Worm (Caenorhabditis elegans): Measurements from ENCODE around the gene clec-139.

clec-139 gene

ce11 chrII:4621650-4622049 lies at the start of gene clec-139:
Gene clec-139, minus strand, starts transcription at chrII:4621750.
- no peak for TF ChIP-seq hmbx-1 (tag; optimal IDR thresholded peaks at IDR 0.05)
- TF ChIP-seq pes-1 (GFP tag; IDR thresholded peaks at IDR 0.05) = no peak
- TF ChIP-seq ceh-13 (GFP tag; optimal IDR thresholded peaks at IDR 0.05) = no peak
- no peak for TF ChIP-seq aly-1 (tag; optimal IDR thresholded peaks at IDR 0.05)
- no peak for TF ChIP-seq tbx-11 (GFP tag; IDR thresholded peaks at IDR 0.05)
- no peak for TF ChIP-seq sea-1 (GFP tag; conservative IDR thresholded peaks at IDR 0.05)
- no peak for TF ChIP-seq tbx-37 (GFP tag; conservative IDR thresholded peaks at IDR 0.05)
- TF ChIP-seq B0310.2 (tag; optimal IDR thresholded peaks at IDR 0.05) = no peak
- TF ChIP-seq ceh-36 (tag; optimal IDR thresholded peaks at IDR 0.05) = no peak
- no peak for TF ChIP-seq ets-7 (tag; optimal IDR thresholded peaks at IDR 0.05)
- TF ChIP-seq F13C5.2 (tag; optimal IDR thresholded peaks at IDR 0.05) = no peak
- no peak for TF ChIP-seq flt-1 (GFP tag; IDR thresholded peaks at IDR 0.05)

- no peak for TF ChIP-seq ets-7 (tag; optimal IDR thresholded peaks at IDR 0.05)
- no peak for TF ChIP-seq pes-1 (GFP tag; IDR thresholded peaks at IDR 0.05)
- TF ChIP-seq ama-1 (optimal IDR thresholded peaks at IDR 0.05) = no peak
- TF ChIP-seq hmbx-1 (tag; optimal IDR thresholded peaks at IDR 0.05) = no peak
- no peak for TF ChIP-seq hmg-4 (GFP tag; optimal IDR thresholded peaks at IDR 0.05)
- TF ChIP-seq F13C5.2 (tag; optimal IDR thresholded peaks at IDR 0.05) = no peak
- no peak for TF ChIP-seq ceh-36 (tag; optimal IDR thresholded peaks at IDR 0.05)
- no peak for TF ChIP-seq tra-4 (tag; optimal IDR thresholded peaks at IDR 0.05)
- no peak for TF ChIP-seq flt-1 (GFP tag; IDR thresholded peaks at IDR 0.05)
- TF ChIP-seq sea-1 (GFP tag; conservative IDR thresholded peaks at IDR 0.05) = no peak
- TF ChIP-seq tbx-11 (GFP tag; IDR thresholded peaks at IDR 0.05) = no peak
- no peak for TF ChIP-seq hnd-1 (tag; optimal IDR thresholded peaks at IDR 0.05)
- TF ChIP-seq aly-1 (tag; optimal IDR thresholded peaks at IDR 0.05) = no peak
- TF ChIP-seq B0310.2 (tag; optimal IDR thresholded peaks at IDR 0.05) = no peak
- TF ChIP-seq scrt-1 (GFP tag; IDR thresholded peaks at IDR 0.05) = no peak
- no peak for TF ChIP-seq tbx-37 (GFP tag; conservative IDR thresholded peaks at IDR 0.05)
Observed at ce11 chrII:4667572-4667971, 46.0 kb upstream of the clec-139 start, which contains the start of gene fut-5. Gene fut-5, minus strand, starts transcription at chrII:4667672.

ce11 chrII:4665359-4665758 lies 43.8 kb upstream of the clec-139 start, which contains the start of gene T05A7.11:
Gene T05A7.11, minus strand, starts transcription at chrII:4665459.
- TF ChIP-seq ama-1 (optimal IDR thresholded peaks at IDR 0.05) (no peak), B0310.2 (tag; optimal IDR thresholded peaks at IDR 0.05) (no peak)

- TF ChIP-seq pes-1 (GFP tag; IDR thresholded peaks at IDR 0.05) = no peak
Observed at ce11 chrII:4663186-4663585, 41.6 kb upstream of the clec-139 start, which contains the start of gene T05A7.12. Gene T05A7.12, minus strand, starts transcription at chrII:4663286.

ce11 chrII:4661278-4661677 lies 39.7 kb upstream of the clec-139 start, which contains the start of gene T05A7.13:
Gene T05A7.13, minus strand, starts transcription at chrII:4661378.
- TF ChIP-seq ceh-36 (tag; optimal IDR thresholded peaks at IDR 0.05) = no peak
- no peak for TF ChIP-seq tbx-11 (GFP tag; IDR thresholded peaks at IDR 0.05)
- TF ChIP-seq ceh-13 (GFP tag; optimal IDR thresholded peaks at IDR 0.05) = no peak
- no peak for TF ChIP-seq sea-1 (GFP tag; conservative IDR thresholded peaks at IDR 0.05)
- no peak for TF ChIP-seq scrt-1 (GFP tag; IDR thresholded peaks at IDR 0.05)
- no peak for TF ChIP-seq tbx-37 (GFP tag; conservative IDR thresholded peaks at IDR 0.05)
- no peak for TF ChIP-seq hnd-1 (tag; optimal IDR thresholded peaks at IDR 0.05)

- TF ChIP-seq B0310.2 (tag; optimal IDR thresholded peaks at IDR 0.05) = no peak
- TF ChIP-seq tbx-11 (GFP tag; IDR thresholded peaks at IDR 0.05) = no peak
- TF ChIP-seq tbx-37 (GFP tag; conservative IDR thresholded peaks at IDR 0.05) = no peak
- TF ChIP-seq hmg-4 (GFP tag; optimal IDR thresholded peaks at IDR 0.05) = no peak
- no peak for TF ChIP-seq sea-1 (GFP tag; conservative IDR thresholded peaks at IDR 0.05)
- TF ChIP-seq aly-1 (tag; optimal IDR thresholded peaks at IDR 0.05) = no peak
- TF ChIP-seq flt-1 (GFP tag; IDR thresholded peaks at IDR 0.05) = no peak
- TF ChIP-seq tra-4 (tag; optimal IDR thresholded peaks at IDR 0.05) = no peak
- TF ChIP-seq F13C5.2 (tag; optimal IDR thresholded peaks at IDR 0.05) = no peak
- TF ChIP-seq scrt-1 (GFP tag; IDR thresholded peaks at IDR 0.05) = no peak
- no peak for TF ChIP-seq ets-7 (tag; optimal IDR thresholded peaks at IDR 0.05)
- TF ChIP-seq pes-1 (GFP tag; IDR thresholded peaks at IDR 0.05) = no peak
- TF ChIP-seq ama-1 (optimal IDR thresholded peaks at IDR 0.05) = no peak
- no peak for TF ChIP-seq hnd-1 (tag; optimal IDR thresholded peaks at IDR 0.05)
- no peak for TF ChIP-seq ceh-13 (GFP tag; optimal IDR thresholded peaks at IDR 0.05)
- no peak for TF ChIP-seq hmbx-1 (tag; optimal IDR thresholded peaks at IDR 0.05)
- TF ChIP-seq ceh-36 (tag; optimal IDR thresholded peaks at IDR 0.05) = no peak
Observed at ce11 chrII:4658245-4658644, 36.7 kb upstream of the clec-139 start.

- TF ChIP-seq ama-1 (optimal IDR thresholded peaks at IDR 0.05) (no peak), hnd-1 (tag; optimal IDR thresholded peaks at IDR 0.05) (no peak), hmbx-1 (tag; optimal IDR thresholded peaks at IDR 0.05) (no peak), B0310.2 (tag; optimal IDR thresholded peaks at IDR 0.05) (no peak), tra-4 (tag; optimal IDR thresholded peaks at IDR 0.05) (no peak), scrt-1 (GFP tag; IDR thresholded peaks at IDR 0.05) (no peak), tbx-37 (GFP tag; conservative IDR thresholded peaks at IDR 0.05) (no peak), hmg-4 (GFP tag; optimal IDR thresholded peaks at IDR 0.05) (no peak), flt-1 (GFP tag; IDR thresholded peaks at IDR 0.05) (no peak), pes-1 (GFP tag; IDR thresholded peaks at IDR 0.05) (no peak), ets-7 (tag; optimal IDR thresholded peaks at IDR 0.05) (no peak), ceh-36 (tag; optimal IDR thresholded peaks at IDR 0.05) (no peak), aly-1 (tag; optimal IDR thresholded peaks at IDR 0.05) (no peak), sea-1 (GFP tag; conservative IDR thresholded peaks at IDR 0.05) (no peak)
Observed at ce11 chrII:4657370-4657769, 35.8 kb upstream of the clec-139 start.

ce11 chrII:4655834-4656233 lies 34.3 kb upstream of the clec-139 start, which contains the start of gene fut-6:
Gene fut-6, minus strand, starts transcription at chrII:4655934.
- no peak for TF ChIP-seq ceh-36 (tag; optimal IDR thresholded peaks at IDR 0.05)
